Fruit fly (Drosophila melanogaster) whole organism, embryonic: ENCODE data around the gene scpr-A.

ENCODE experiments used
- Atf-2 ChIP-seq: fragments of 200-800 bp; sonication (Bioruptor generic); optimal IDR thresholded peaks from 2 replicates; lab custom pipeline; 2016; ENCODE audit warnings: missing biosample characterization, missing genetic modification characterization
- CG10366 ChIP-seq: fragments of 200-800 bp; sonication (Bioruptor generic); IDR thresholded peaks from 2 replicates; pipeline ENCODE4 v1.3.6; 2022; ENCODE audit warnings: missing biosample characterization, missing genetic modification characterization
- CG10979 ChIP-seq: fragments of 200-800 bp; sonication (Bioruptor generic); optimal IDR thresholded peaks from 2 replicates; lab custom pipeline; 2018; ENCODE audit warnings: missing biosample characterization, mild to moderate bottlenecking, missing genetic modification characterization, moderate library complexity
- CG11456 ChIP-seq: fragments of 200-800 bp; sonication (Bioruptor generic); IDR thresholded peaks from 3 replicates; pipeline ENCODE4 v1.3.6; 2022; ENCODE audit warnings: missing biosample characterization, missing genetic modification characterization
- CG12219 ChIP-seq: fragments of 200-800 bp; sonication (Bioruptor generic); optimal IDR thresholded peaks from 3 replicates; lab custom pipeline; 2018; ENCODE audit warnings: missing biosample characterization, mild to moderate bottlenecking, missing genetic modification characterization
- CG14014 ChIP-seq: fragments of 200-800 bp; sonication (Bioruptor generic); IDR thresholded peaks from 2 replicates; pipeline ENCODE4 v1.3.6; 2022; ENCODE audit warnings: missing biosample characterization, missing genetic modification characterization
- CG14860 ChIP-seq: fragments of 200-800 bp; sonication (Bioruptor generic); IDR thresholded peaks from 3 replicates; pipeline ENCODE4 v1.3.6; 2022; ENCODE audit warnings: missing biosample characterization, missing genetic modification characterization; ENCODE audit not compliant: partially characterized antibody
- CG17328 ChIP-seq: fragments of 200-800 bp; sonication (Bioruptor generic); IDR thresholded peaks from 2 replicates; pipeline ENCODE4 v1.3.6; 2022; ENCODE audit warnings: missing biosample characterization, missing genetic modification characterization
- CG18262 ChIP-seq: fragments of 200-800 bp; optimal IDR thresholded peaks from 3 replicates; lab custom pipeline; 2019; ENCODE audit warnings: missing biosample characterization, mild to moderate bottlenecking, missing genetic modification characterization, moderate library complexity
- CG18476 ChIP-seq: fragments of 200-800 bp; sonication (Bioruptor generic); optimal IDR thresholded peaks from 2 replicates; lab custom pipeline; 2016; ENCODE audit warnings: missing biosample characterization, mild to moderate bottlenecking, missing genetic modification characterization
- CG18764 ChIP-seq: fragments of 200-800 bp; sonication (Bioruptor generic); optimal IDR thresholded peaks from 3 replicates; lab custom pipeline; 2016; ENCODE audit warnings: missing biosample characterization, missing genetic modification characterization
- CG2199 ChIP-seq: fragments of 200-800 bp; sonication (Bioruptor generic); IDR thresholded peaks from 3 replicates; pipeline ENCODE4 v1.3.6; 2022; ENCODE audit warnings: missing biosample characterization, missing genetic modification characterization
- CG32532 ChIP-seq: fragments of 200-800 bp; sonication (Bioruptor generic); IDR thresholded peaks from 2 replicates; pipeline ENCODE4 v1.3.6; 2022; ENCODE audit warnings: missing biosample characterization, missing genetic modification characterization
- CG33213 ChIP-seq: fragments of 200-800 bp; sonication (Bioruptor generic); optimal IDR thresholded peaks from 3 replicates; lab custom pipeline; 2016; ENCODE audit warnings: missing biosample characterization, missing genetic modification characterization
- CG4360 ChIP-seq: fragments of 200-800 bp; sonication (Bioruptor generic); IDR thresholded peaks from 2 replicates; pipeline ENCODE4 v1.3.6; 2022; ENCODE audit warnings: missing biosample characterization, missing genetic modification characterization
- CG5245 ChIP-seq: fragments of 200-800 bp; sonication (Bioruptor generic); optimal IDR thresholded peaks from 3 replicates; lab custom pipeline; 2016; ENCODE audit warnings: missing biosample characterization, missing genetic modification characterization
- CG6854 ChIP-seq: fragments of 200-800 bp; sonication (Bioruptor generic); optimal IDR thresholded peaks from 3 replicates; lab custom pipeline; 2017; ENCODE audit warnings: missing biosample characterization, mild to moderate bottlenecking, missing genetic modification characterization
- CG8359 ChIP-seq: fragments of 200-800 bp; sonication (Bioruptor generic); optimal IDR thresholded peaks from 2 replicates; lab custom pipeline; 2017; ENCODE audit warnings: missing biosample characterization, mild to moderate bottlenecking, missing genetic modification characterization, borderline replicate concordance
- CG8388 ChIP-seq: fragments of 200-800 bp; sonication (Bioruptor generic); optimal IDR thresholded peaks from 2 replicates; lab custom pipeline; 2019; ENCODE audit warnings: missing biosample characterization, mild to moderate bottlenecking, missing genetic modification characterization, moderate library complexity
- CG8765 ChIP-seq: fragments of 200-800 bp; sonication (Bioruptor generic); IDR thresholded peaks from 2 replicates; pipeline ENCODE4 v1.3.6; 2022; ENCODE audit warnings: missing biosample characterization, missing genetic modification characterization
- Chrac-16 ChIP-seq: fragments of 200-800 bp; sonication (Bioruptor generic); optimal IDR thresholded peaks from 3 replicates; lab custom pipeline; 2016; ENCODE audit warnings: missing biosample characterization, missing genetic modification characterization
- CrebB ChIP-seq: fragments of 200-800 bp; sonication (Bioruptor generic); optimal IDR thresholded peaks from 3 replicates; lab custom pipeline; 2018; ENCODE audit warnings: missing biosample characterization, mild to moderate bottlenecking, missing genetic modification characterization
- Hr78 ChIP-seq, 2 experiments: fragments of 200-800 bp in 1 of 2; fragments of >200 bp in 1 of 2; sonication (Bioruptor generic) in 1 of 2; optimal IDR thresholded peaks; 2 replicates each; lab custom pipeline; 2017 to 2019; ENCODE audit warnings: missing biosample characterization in 2 of 2, missing genetic modification characterization in 2 of 2, mild to moderate bottlenecking in 1 of 2, moderate library complexity in 1 of 2
- Kr ChIP-seq: fragments of 200-800 bp; sonication (Bioruptor generic); optimal IDR thresholded peaks from 2 replicates; lab custom pipeline; 2017; ENCODE audit warnings: missing biosample characterization, mild to moderate bottlenecking, missing genetic modification characterization
- Oaz ChIP-seq: fragments of 200-800 bp; sonication (Bioruptor generic); IDR thresholded peaks from 2 replicates; pipeline ENCODE4 v1.3.6; 2022; ENCODE audit warnings: missing biosample characterization, missing genetic modification characterization
- Optix ChIP-seq: fragments of 200-800 bp; sonication (Bioruptor generic); IDR thresholded peaks from 3 replicates; pipeline ENCODE4 v1.3.6; 2022; ENCODE audit warnings: missing biosample characterization, missing genetic modification characterization
- Xbp1 ChIP-seq: fragments of 200-800 bp; sonication (Bioruptor generic); optimal IDR thresholded peaks from 3 replicates; lab custom pipeline; 2016; ENCODE audit warnings: missing biosample characterization, mild to moderate bottlenecking, missing genetic modification characterization
- abd-A ChIP-seq: fragments of 200-800 bp; sonication (Bioruptor generic); optimal IDR thresholded peaks from 3 replicates; lab custom pipeline; 2019; ENCODE audit warnings: missing biosample characterization, mild to moderate bottlenecking, missing genetic modification characterization, moderate library complexity
- al ChIP-seq: fragments of 200-800 bp; sonication (Bioruptor generic); IDR thresholded peaks from 2 replicates; pipeline ENCODE4 v1.3.6; 2022; ENCODE audit warnings: missing biosample characterization, missing genetic modification characterization
- bsh ChIP-seq, 2 experiments: fragments of 200-800 bp; sonication (Bioruptor generic); optimal IDR thresholded peaks; 2 replicates each; lab custom pipeline; 2017 to 2018; ENCODE audit warnings: mild to moderate bottlenecking in 2 of 2, missing biosample characterization in 2 of 2, missing genetic modification characterization in 2 of 2, moderate library complexity in 1 of 2
- btn ChIP-seq: fragments of 200-800 bp; sonication (Bioruptor generic); optimal IDR thresholded peaks from 2 replicates; lab custom pipeline; 2016; ENCODE audit warnings: missing biosample characterization, missing genetic modification characterization
- chif ChIP-seq, 2 experiments: fragments of 200-800 bp; sonication (Bioruptor generic); optimal IDR thresholded peaks; 3 replicates each; lab custom pipeline; 2016; ENCODE audit warnings: missing biosample characterization in 2 of 2, missing genetic modification characterization in 2 of 2
- chm ChIP-seq: fragments of 200-800 bp; sonication (Bioruptor generic); IDR thresholded peaks from 2 replicates; pipeline ENCODE4 v1.3.6; 2022; ENCODE audit warnings: missing biosample characterization, missing genetic modification characterization
- crp ChIP-seq, 2 experiments: fragments of 200-800 bp; sonication (Bioruptor generic); optimal IDR thresholded peaks; 2 replicates in 1 of 2; 3 replicates in 1 of 2; lab custom pipeline; 2017; ENCODE audit warnings: missing biosample characterization in 2 of 2, missing genetic modification characterization in 2 of 2, mild to moderate bottlenecking in 1 of 2, moderate library complexity in 1 of 2
- dmrt11E ChIP-seq: fragments of 200-800 bp; sonication (Bioruptor generic); optimal IDR thresholded peaks from 3 replicates; lab custom pipeline; 2018; ENCODE audit warnings: missing biosample characterization, mild to moderate bottlenecking, missing genetic modification characterization, moderate library complexity
- esg ChIP-seq: fragments of 200-800 bp; sonication (Bioruptor generic); conservative IDR thresholded peaks from 2 replicates; pipeline ENCODE4 v1.3.6; 2022; ENCODE audit warnings: missing biosample characterization, missing genetic modification characterization
- ewg ChIP-seq: fragments of 200-800 bp; sonication (Bioruptor generic); optimal IDR thresholded peaks from 3 replicates; lab custom pipeline; 2017; ENCODE audit warnings: mild to moderate bottlenecking, missing biosample characterization, missing genetic modification reagents, missing genetic modification characterization
- fru ChIP-seq: fragments of >200 bp; optimal IDR thresholded peaks from 2 replicates; lab custom pipeline; 2017
- jigr1 ChIP-seq: fragments of 200-800 bp; sonication (Bioruptor generic); IDR thresholded peaks from 3 replicates; pipeline ENCODE4 v1.3.6; 2022; ENCODE audit warnings: missing biosample characterization, missing genetic modification characterization
- lmd ChIP-seq: fragments of 200-800 bp; sonication (Bioruptor generic); IDR thresholded peaks from 2 replicates; pipeline ENCODE4 v1.3.6; 2022; ENCODE audit warnings: missing biosample characterization, missing genetic modification characterization
- nom ChIP-seq: fragments of 200-800 bp; sonication (Bioruptor generic); optimal IDR thresholded peaks from 2 replicates; lab custom pipeline; 2017; ENCODE audit warnings: missing biosample characterization, missing genetic modification characterization, mild to moderate bottlenecking, moderate library complexity, missing genetic modification reagents
- pb ChIP-seq: fragments of 200-800 bp; sonication (Bioruptor generic); optimal IDR thresholded peaks from 3 replicates; lab custom pipeline; 2016; ENCODE audit warnings: missing biosample characterization, missing genetic modification characterization
- pfk ChIP-seq: fragments of 200-800 bp; sonication (Bioruptor generic); optimal IDR thresholded peaks from 2 replicates; lab custom pipeline; 2018; ENCODE audit warnings: missing biosample characterization, mild to moderate bottlenecking, missing genetic modification characterization, moderate library complexity
- scrt ChIP-seq: fragments of 200-800 bp; sonication (Bioruptor generic); optimal IDR thresholded peaks from 2 replicates; lab custom pipeline; 2018; ENCODE audit warnings: missing biosample characterization, mild to moderate bottlenecking, missing genetic modification characterization, moderate library complexity
- sd ChIP-seq: fragments of 200-800 bp; sonication (Bioruptor generic); optimal IDR thresholded peaks from 3 replicates; lab custom pipeline; 2018; ENCODE audit warnings: missing biosample characterization, mild to moderate bottlenecking, missing genetic modification characterization, moderate library complexity
- ssp ChIP-seq: fragments of 200-800 bp; sonication (Bioruptor generic); IDR thresholded peaks from 2 replicates; pipeline ENCODE4 v1.3.6; 2022; ENCODE audit warnings: missing biosample characterization, missing genetic modification characterization
- ttk ChIP-seq: fragments of 200-800 bp; sonication (Bioruptor generic); IDR thresholded peaks from 2 replicates; pipeline ENCODE4 v2.1.2; 2022; ENCODE audit warnings: missing biosample characterization, missing genetic modification characterization
- vvl ChIP-seq: fragments of 200-800 bp; sonication (Bioruptor generic); IDR thresholded peaks from 2 replicates; pipeline ENCODE4 v1.3.6; 2022; ENCODE audit warnings: missing biosample characterization, missing genetic modification characterization
- zen ChIP-seq: fragments of 200-800 bp; sonication (Bioruptor generic); optimal IDR thresholded peaks from 3 replicates; lab custom pipeline; 2018; ENCODE audit warnings: missing biosample characterization, mild to moderate bottlenecking, missing genetic modification characterization, moderate library complexity

scpr-A gene

dm6 chr3R:11211291-11212061 is 29.5 kb upstream of the scpr-A start (continued):
- TF ChIP-seq Hr78 (GFP tag; optimal IDR thresholded peaks at IDR 0.05; lab: Kevin White, UChicago) (peak in 1 of 2 experiments; percentile 97), CG14860 (GFP tag; lab: Robert Waterston, UW) (no peak), Optix (peak; percentile 35; the same call in 1 of the 3 replicates), CG32532 (GFP tag; lab: Robert Waterston, UW) (peak; percentile 90), lmd (GFP tag; lab: Robert Waterston, UW) (peak; percentile 81), CG8388 (GFP tag; lab: Kevin White, UChicago) (peak; percentile 43), vvl (peak; percentile 81), pb (GFP tag; lab: Kevin White, UChicago) (peak; percentile 34), CG10979 (peak; percentile 50), btn (GFP tag; lab: Kevin White, UChicago) (no peak), dmrt11E (tag; lab: Kevin White, UChicago) (peak; percentile 51), ssp (peak; percentile 57; the same call in 1 of the 2 replicates), CG2199 (GFP tag; lab: Robert Waterston, UW) (0 out of 3 replicates have a peak, but pooled peaks have one; percentile 28), ttk (peak; percentile 65), abd-A (tag; lab: Kevin White, UChicago) (peak; percentile 82), esg (GFP tag; lab: Robert Waterston, UW) (peak; percentile 52), CG18262 (tag; lab: Kevin White, UChicago) (peak; percentile 61), CG18476 (GFP tag; lab: Kevin White, UChicago) (peak; percentile 71), jigr1 (no peak), al (peak; percentile 76), nom (peak; percentile 1), CG10366 (GFP tag; lab: Robert Waterston, UW) (peak; percentile 75), chif (GFP tag; optimal IDR thresholded peaks at IDR 0.05; lab: Kevin White, UChicago) (peak; percentile 55 to 66), CG14014 (GFP tag; lab: Robert Waterston, UW) (peak; percentile 80), Kr (GFP tag; lab: Kevin White, UChicago) (no peak), CG8765 (peak; percentile 8; the same call in 1 of the 2 replicates), scrt (peak; percentile 99), zen (tag; lab: Kevin White, UChicago) (peak; percentile 53), Atf-2 (GFP tag; lab: Kevin White, UChicago) (peak; percentile 48), ewg (GFP tag; lab: Kevin White, UChicago) (peak; percentile 95), CG33213 (GFP tag; lab: Kevin White, UChicago) (peak; percentile 64), Chrac-16 (GFP tag; lab: Kevin White, UChicago) (peak; percentile 77), CG4360 (GFP tag; lab: Robert Waterston, UW) (peak; percentile 73), CG17328 (GFP tag; lab: Robert Waterston, UW) (peak; percentile 78), sd (tag; lab: Kevin White, UChicago) (peak; percentile 97), CG11456 (GFP tag; lab: Robert Waterston, UW) (peak; percentile 86), Oaz (GFP tag; lab: Robert Waterston, UW) (peak; percentile 45), bsh (GFP tag; optimal IDR thresholded peaks at IDR 0.05; lab: Kevin White, UChicago) (peak in 1 of 2 experiments; percentile 69), pfk (GFP tag; lab: Kevin White, UChicago) (no peak), chm (peak; percentile 44; the same call in 1 of the 2 replicates), CG12219 (peak; percentile 43), CG8359 (GFP tag; lab: Kevin White, UChicago) (no peak), CG5245 (GFP tag; lab: Kevin White, UChicago) (peak; percentile 45), CrebB (tag; lab: Kevin White, UChicago) (no peak), crp (GFP tag; optimal IDR thresholded peaks at IDR 0.05; lab: Kevin White, UChicago) (no peak), fru (no peak), CG18764 (GFP tag; lab: Kevin White, UChicago) (peak; percentile 44), CG6854 (GFP tag; lab: Kevin White, UChicago) (peak; percentile 9), Xbp1 (GFP tag; lab: Kevin White, UChicago) (peak; percentile 82)
